Worm (Caenorhabditis elegans): ENCODE results near the gene C34F11.2.
A peak's percentile ranks its signal among the peaks of the same experiment; 100 is the strongest.

The C34F11.2 gene

ce11 chrII:5181497-5181896 is 30.6 kb upstream of the C34F11.2 start (continued):
- TF ChIP-seq ztf-25 (GFP tag; IDR thresholded peaks at IDR 0.05) (no peak), lin-35 (GFP tag; optimal IDR thresholded peaks at IDR 0.05) (peak in 1 of 3 experiments; percentile 50), lir-1 (GFP tag; conservative IDR thresholded peaks at IDR 0.05) (0 out of 2 replicates have a peak, but pooled peaks have one; percentile 29), attf-6 (GFP tag; IDR thresholded peaks at IDR 0.05) (no peak), nfyb-1 (GFP tag; IDR thresholded peaks at IDR 0.05) (peak; percentile 81), ama-1 (optimal IDR thresholded peaks at IDR 0.05) (no peak), ama-1 (GFP tag; optimal IDR thresholded peaks at IDR 0.05) (no peak), akir-1 (GFP tag; optimal IDR thresholded peaks at IDR 0.05) (no peak), F52B5.7 (tag; optimal IDR thresholded peaks at IDR 0.05) (peak; percentile 32), B0035.1 (tag; optimal IDR thresholded peaks at IDR 0.05) (no peak), sdz-38 (tag; optimal IDR thresholded peaks at IDR 0.05) (no peak), efl-1 (GFP tag; optimal IDR thresholded peaks at IDR 0.05) (no peak), repo-1 (tag; optimal IDR thresholded peaks at IDR 0.05) (peak; percentile 55), die-1 (tag; optimal IDR thresholded peaks at IDR 0.05) (peak; percentile 46), aptf-3 (GFP tag; IDR thresholded peaks at IDR 0.05) (no peak), Y67H2A.10 (GFP tag; conservative IDR thresholded peaks at IDR 0.05) (no peak), aptf-2 (GFP tag; conservative IDR thresholded peaks at IDR 0.05) (no peak), gei-17 (GFP tag; optimal IDR thresholded peaks at IDR 0.05) (peak; percentile 28), tbp1 (GFP tag; optimal IDR thresholded peaks at IDR 0.05) (peak; percentile 25), dox-1 (GFP tag; IDR thresholded peaks at IDR 0.05) (no peak), hmg-20 (GFP tag; IDR thresholded peaks at IDR 0.05) (no peak), ceh-40 (GFP tag; IDR thresholded peaks at IDR 0.05) (no peak), rcor-1 (GFP tag; IDR thresholded peaks at IDR 0.05) (no peak; the same call in 1 of the 2 replicates), athp-1 (tag; optimal IDR thresholded peaks at IDR 0.05) (no peak), hlh-12 (tag; optimal IDR thresholded peaks at IDR 0.05) (no peak), hsf-1 (GFP tag; IDR thresholded peaks at IDR 0.05) (0 out of 2 replicates have a peak, but pooled peaks have one; percentile 15), let-526 (GFP tag; IDR thresholded peaks at IDR 0.05) (no peak), F37B4.10 (GFP tag; IDR thresholded peaks at IDR 0.05) (no peak), mel-28 (tag; optimal IDR thresholded peaks at IDR 0.05; ENCODE audit: borderline replicate concordance) (no peak), cebp-2 (GFP tag; IDR thresholded peaks at IDR 0.05) (no peak), madf-3 (GFP tag; IDR thresholded peaks at IDR 0.05) (no peak), F22D6.2 (tag; optimal IDR thresholded peaks at IDR 0.05) (no peak), snpc-1.3 (tag; optimal IDR thresholded peaks at IDR 0.05; ENCODE audit: insufficient read depth) (no peak), ztf-28 (GFP tag; IDR thresholded peaks at IDR 0.05) (no peak), F57A8.1 (GFP tag; optimal IDR thresholded peaks at IDR 0.05) (no peak), T07F8.4 (tag; optimal IDR thresholded peaks at IDR 0.05) (no peak), madf-10 (tag; optimal IDR thresholded peaks at IDR 0.05) (peak; percentile 61), mes-4 (tag; optimal IDR thresholded peaks at IDR 0.05) (no peak), F39B2.1 (GFP tag; IDR thresholded peaks at IDR 0.05) (no peak), C17E4.6 (GFP tag; IDR thresholded peaks at IDR 0.05) (no peak), zim-3 (tag; optimal IDR thresholded peaks at IDR 0.05) (no peak), lin-54 (GFP tag; optimal IDR thresholded peaks at IDR 0.05) (peak; percentile 2), nhr-179 (tag; optimal IDR thresholded peaks at IDR 0.05) (no peak), F49E8.2 (tag; optimal IDR thresholded peaks at IDR 0.05; ENCODE audit: insufficient read depth) (no peak), lsl-1 (GFP tag; optimal IDR thresholded peaks at IDR 0.05) (no peak), nfya-2 (GFP tag; IDR thresholded peaks at IDR 0.05) (no peak), fkh-3 (tag; optimal IDR thresholded peaks at IDR 0.05) (no peak), unc-130 (GFP tag; optimal IDR thresholded peaks at IDR 0.05) (no peak), bed-1 (GFP tag; IDR thresholded peaks at IDR 0.05) (no peak), hlh-26 (GFP tag; conservative IDR thresholded peaks at IDR 0.05) (no peak), Y95B8A.8 (GFP tag; IDR thresholded peaks at IDR 0.05) (no peak)
